Fruit fly (Drosophila melanogaster): ENCODE data around the gene Rop.

Gene Rop

dm6 chr3L:4096546-4096945, 42.2 kb downstream of the Rop start (continued):
- TF ChIP-seq Ada2b (GFP tag; IDR thresholded peaks at IDR 0.05) (no peak), CG30431 (GFP tag; optimal IDR thresholded peaks at IDR 0.05) (no peak), abd-A (tag; optimal IDR thresholded peaks at IDR 0.05) (peak; percentile 12), CHES-1-like (GFP tag; optimal IDR thresholded peaks at IDR 0.05) (no peak), kni (GFP tag; optimal IDR thresholded peaks at IDR 0.05) (peak; percentile 50), CG5180 (GFP tag; optimal IDR thresholded peaks at IDR 0.05) (peak; percentile 96), stwl (tag; optimal IDR thresholded peaks at IDR 0.05) (no peak), Dek (tag; optimal IDR thresholded peaks at IDR 0.05) (no peak), knrl (GFP tag; IDR thresholded peaks at IDR 0.05; ENCODE audit: partially characterized antibody) (no peak), Stat92E (GFP tag; optimal IDR thresholded peaks at IDR 0.05) (no peak), CG2199 (GFP tag; IDR thresholded peaks at IDR 0.05) (0 out of 3 replicates have a peak, but pooled peaks have one; percentile 59), NC2α (GFP tag; optimal IDR thresholded peaks at IDR 0.05) (no peak), BEAF-32 (GFP tag; optimal IDR thresholded peaks at IDR 0.05) (no peak), unc-4 (GFP tag; IDR thresholded peaks at IDR 0.05; ENCODE audit: partially characterized antibody) (no peak), Chrac-16 (GFP tag; optimal IDR thresholded peaks at IDR 0.05) (no peak), CG12299 (tag; optimal IDR thresholded peaks at IDR 0.05) (no peak), Hr3 (GFP tag; optimal IDR thresholded peaks at IDR 0.05) (no peak), CG7987 (GFP tag; optimal IDR thresholded peaks at IDR 0.05) (no peak), CG16779 (GFP tag; IDR thresholded peaks at IDR 0.05) (no peak), wor (GFP tag; IDR thresholded peaks at IDR 0.05) (no peak), maf-S (GFP tag; optimal IDR thresholded peaks at IDR 0.05) (no peak), Atf-2 (GFP tag; optimal IDR thresholded peaks at IDR 0.05) (no peak), yki (optimal IDR thresholded peaks at IDR 0.05) (no peak), CG12071 (GFP tag; optimal IDR thresholded peaks at IDR 0.05) (no peak), trem (tag; optimal IDR thresholded peaks at IDR 0.05) (no peak), z (GFP tag; IDR thresholded peaks at IDR 0.05) (peak; percentile 71; the same call in 1 of the 3 replicates), CG9797 (GFP tag; optimal IDR thresholded peaks at IDR 0.05) (no peak), CG10543 (GFP tag; optimal IDR thresholded peaks at IDR 0.05) (peak; percentile 19), twi (tag; optimal IDR thresholded peaks at IDR 0.05) (peak; percentile 8), sens (GFP tag) (peak; percentile 27), Deaf1 (tag; optimal IDR thresholded peaks at IDR 0.05) (no peak), pzg (GFP tag; optimal IDR thresholded peaks at IDR 0.05) (no peak), CG17612 (GFP tag; IDR thresholded peaks at IDR 0.05) (no peak), sim (GFP tag; IDR thresholded peaks at IDR 0.05) (no peak), CG8478 (optimal IDR thresholded peaks at IDR 0.05) (no peak), mam (GFP tag; optimal IDR thresholded peaks at IDR 0.05) (no peak), Camta (GFP tag; optimal IDR thresholded peaks at IDR 0.05) (no peak), Oli (tag; optimal IDR thresholded peaks at IDR 0.05) (no peak), pros (GFP tag; optimal IDR thresholded peaks at IDR 0.05) (peak; percentile 55), lab (GFP tag; optimal IDR thresholded peaks at IDR 0.05) (no peak), CG11695 (GFP tag; IDR thresholded peaks at IDR 0.05) (no peak), CG2129 (GFP tag; IDR thresholded peaks at IDR 0.05; ENCODE audit: partially characterized antibody) (no peak), GATAe (GFP tag; conservative IDR thresholded peaks at IDR 0.05) (no peak), CG31224 (GFP tag; IDR thresholded peaks at IDR 0.05) (no peak), chinmo (GFP tag; IDR thresholded peaks at IDR 0.05; ENCODE audit: partially characterized antibody) (0 out of 4 replicates have a peak, but pooled peaks have one; percentile 47), otp (GFP tag; IDR thresholded peaks at IDR 0.05) (no peak), CG17912 (GFP tag; optimal IDR thresholded peaks at IDR 0.05) (no peak), gfzf (GFP tag; optimal IDR thresholded peaks at IDR 0.05) (no peak), vvl (GFP tag; IDR thresholded peaks at IDR 0.05) (peak; percentile 47; the same call in 1 of the 2 replicates), cas (GFP tag; IDR thresholded peaks at IDR 0.05) (no peak), CG12769 (tag; optimal IDR thresholded peaks at IDR 0.05) (peak; percentile 53)
